Worm (Caenorhabditis elegans): ENCODE measurements around the gene F35F10.5.

ce11 chrV:3269407-3269806 lies 15.3 kb upstream of the F35F10.5 start, which contains the start of gene T28A11.19:
- TF ChIP-seq B0310.2 (tag; optimal IDR thresholded peaks at IDR 0.05) (no peak), tbx-11 (GFP tag; IDR thresholded peaks at IDR 0.05) (no peak), ama-1 (optimal IDR thresholded peaks at IDR 0.05) (no peak), flt-1 (GFP tag; IDR thresholded peaks at IDR 0.05) (no peak), ceh-36 (tag; optimal IDR thresholded peaks at IDR 0.05) (no peak), sea-1 (GFP tag; conservative IDR thresholded peaks at IDR 0.05) (no peak), scrt-1 (GFP tag; IDR thresholded peaks at IDR 0.05) (no peak), tra-4 (tag; optimal IDR thresholded peaks at IDR 0.05) (no peak), ceh-13 (GFP tag; optimal IDR thresholded peaks at IDR 0.05) (no peak), pes-1 (GFP tag; IDR thresholded peaks at IDR 0.05) (no peak), ets-7 (tag; optimal IDR thresholded peaks at IDR 0.05) (no peak), tbx-37 (GFP tag; conservative IDR thresholded peaks at IDR 0.05) (no peak), hmg-4 (GFP tag; optimal IDR thresholded peaks at IDR 0.05) (no peak), hnd-1 (tag; optimal IDR thresholded peaks at IDR 0.05) (no peak)
